Fruit fly (Drosophila melanogaster) whole organism, prepupa: ENCODE measurements around the gene Pdh.

ENCODE experiments used
- CG6792 ChIP-seq: fragments of 200-800 bp; sonication (Bioruptor generic); optimal IDR thresholded peaks from 3 replicates; lab custom pipeline; 2016; ENCODE audit warnings: missing biosample characterization, missing genetic modification characterization
- CG7368 ChIP-seq: fragments of 200-800 bp; sonication (Bioruptor generic); optimal IDR thresholded peaks from 3 replicates; lab custom pipeline; 2016; ENCODE audit warnings: missing biosample characterization, missing genetic modification characterization
- CG8319 ChIP-seq: fragments of 200-800 bp; sonication (Bioruptor generic); optimal IDR thresholded peaks from 3 replicates; lab custom pipeline; 2016; ENCODE audit warnings: missing biosample characterization, missing genetic modification characterization
- fd59A ChIP-seq: fragments of 200-800 bp; sonication (Bioruptor generic); optimal IDR thresholded peaks from 2 replicates; lab custom pipeline; 2017; ENCODE audit warnings: missing biosample characterization, mild to moderate bottlenecking, missing genetic modification characterization, missing genetic modification reagents
- fd85E ChIP-seq: fragments of 200-800 bp; sonication (Bioruptor generic); optimal IDR thresholded peaks from 3 replicates; lab custom pipeline; 2016; ENCODE audit warnings: missing biosample characterization, missing genetic modification characterization

dm6 chr3L:16337739-16338138 lies 16.4 kb downstream of the Pdh start:
- TF ChIP-seq CG7368 (GFP tag; lab: Kevin White, UChicago) (no peak), CG8319 (no peak), fd85E (GFP tag; lab: Kevin White, UChicago) (no peak), CG6792 (GFP tag; lab: Kevin White, UChicago) (no peak), fd59A (GFP tag; lab: Kevin White, UChicago) (no peak)
